Fruit fly (Drosophila melanogaster): Measurements from ENCODE around the gene CG8534.
A peak's percentile ranks its signal among the peaks of the same experiment; 100 is the strongest.

Gene CG8534

DNA sequence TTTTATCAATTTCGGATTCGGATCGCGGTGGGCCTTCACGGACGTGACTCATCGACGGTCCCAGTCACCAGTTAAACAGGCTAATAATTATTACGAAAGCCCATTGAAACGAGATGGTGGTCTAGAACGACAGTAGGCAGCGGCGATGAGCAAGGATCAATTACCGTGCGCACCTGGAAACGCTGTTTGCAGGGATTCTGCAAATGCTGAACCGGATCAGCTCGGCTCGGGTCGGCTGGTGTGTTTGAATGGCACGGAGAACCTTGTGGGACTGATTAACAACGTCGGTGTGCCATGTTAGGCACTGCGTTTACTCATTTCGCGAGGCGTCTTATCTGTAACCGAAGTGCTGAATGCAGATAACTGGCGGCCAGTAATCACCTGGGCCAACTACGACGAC is 38.4 kb upstream of the CG8534 start, which contains the start of gene Whamy:
Gene Whamy (minus strand): TSS at position 273 of the 400 bp plus-strand sequence.
- TF ChIP-seq CG12768 (GFP tag; optimal IDR thresholded peaks at IDR 0.05) (peak; percentile 5), cic (GFP tag; optimal IDR thresholded peaks at IDR 0.05) (peak; percentile 92), CG33017 (tag; optimal IDR thresholded peaks at IDR 0.05) (peak; percentile 12), Mnt (GFP tag; optimal IDR thresholded peaks at IDR 0.05) (peak; percentile 36), Crg-1 (GFP tag; optimal IDR thresholded peaks at IDR 0.05) (no peak), pad (GFP tag; optimal IDR thresholded peaks at IDR 0.05) (no peak)

DNA sequence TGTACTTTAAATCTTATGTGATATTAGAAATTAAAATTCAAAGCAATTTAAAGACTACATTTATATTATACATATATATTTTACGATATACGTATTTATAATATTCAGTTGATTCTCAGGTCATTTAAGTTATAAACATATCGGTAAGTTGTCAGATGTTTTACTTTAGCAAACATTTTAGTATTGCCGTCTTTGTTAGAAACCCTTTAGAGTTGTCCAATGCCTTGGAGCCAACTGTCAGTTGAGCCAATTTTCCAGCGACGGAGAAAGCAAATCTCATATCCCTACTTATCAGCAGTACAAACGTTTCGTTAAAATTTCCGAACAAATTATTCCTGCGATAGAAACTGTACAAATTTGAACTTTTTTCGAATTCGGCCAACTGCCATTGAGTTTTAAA is 37.7 kb upstream of the CG8534 start, which contains the start of gene topi:
Gene topi (plus strand): TSS at position 301 of the 400 bp plus-strand sequence.
- TF ChIP-seq bab1 (GFP tag; optimal IDR thresholded peaks at IDR 0.05) (no peak), tj (GFP tag; optimal IDR thresholded peaks at IDR 0.05) (no peak), CG7101 (tag; optimal IDR thresholded peaks at IDR 0.05) (no peak), CG12768 (GFP tag; optimal IDR thresholded peaks at IDR 0.05) (no peak), kay (GFP tag; ENCODE audit: borderline replicate concordance) (no peak), CG11617 (GFP tag; optimal IDR thresholded peaks at IDR 0.05) (no peak), CG14711 (tag; optimal IDR thresholded peaks at IDR 0.05) (no peak), Clk (GFP tag; optimal IDR thresholded peaks at IDR 0.05) (no peak), CG1620 (GFP tag; optimal IDR thresholded peaks at IDR 0.05) (no peak), cnc (optimal IDR thresholded peaks at IDR 0.05) (no peak), CG5204 (GFP tag; optimal IDR thresholded peaks at IDR 0.05) (no peak), Mnt (GFP tag; optimal IDR thresholded peaks at IDR 0.05) (no peak), CG7045 (GFP tag; optimal IDR thresholded peaks at IDR 0.05) (no peak), pad (GFP tag; optimal IDR thresholded peaks at IDR 0.05) (no peak)

DNA sequence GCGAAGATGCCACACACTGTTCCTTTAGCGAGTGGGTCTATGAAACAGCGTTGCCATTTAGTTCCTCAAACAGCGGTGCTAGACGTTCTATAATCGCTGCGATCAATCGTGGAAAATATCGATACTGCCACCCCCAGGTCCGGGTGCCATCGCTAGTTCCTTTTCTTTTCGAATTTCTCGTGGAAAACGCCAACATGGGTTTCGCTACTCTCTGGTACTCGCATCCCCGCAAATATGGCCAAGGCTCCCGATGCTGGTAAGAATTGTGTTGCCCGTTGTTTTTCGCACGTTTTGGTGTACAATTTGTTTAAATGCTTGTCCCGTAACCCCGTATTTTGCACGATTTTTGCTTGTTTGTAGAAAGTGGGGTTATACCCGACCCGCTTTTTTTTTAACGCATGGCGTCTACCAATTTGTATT is 34.6 kb upstream of the CG8534 start, which contains the start of gene RpS29:
Gene RpS29 (plus strand): TSS at position 102 of the 420 bp plus-strand sequence.
- TF ChIP-seq CG5204 (GFP tag; optimal IDR thresholded peaks at IDR 0.05) (no peak), Crg-1 (GFP tag; optimal IDR thresholded peaks at IDR 0.05) (peak; percentile 93), pad (GFP tag; optimal IDR thresholded peaks at IDR 0.05) (peak; percentile 71), CG7101 (tag; optimal IDR thresholded peaks at IDR 0.05) (peak; percentile 86), tj (GFP tag; optimal IDR thresholded peaks at IDR 0.05) (peak; percentile 50), kay (GFP tag; ENCODE audit: borderline replicate concordance) (no peak), CG7045 (GFP tag; optimal IDR thresholded peaks at IDR 0.05) (peak; percentile 42), CG33017 (tag; optimal IDR thresholded peaks at IDR 0.05) (peak; percentile 53), Clk (GFP tag; optimal IDR thresholded peaks at IDR 0.05) (peak; percentile 62), ovo (GFP tag; optimal IDR thresholded peaks at IDR 0.05) (peak; percentile 73), CG11617 (GFP tag; optimal IDR thresholded peaks at IDR 0.05) (peak; percentile 83), CG12768 (GFP tag; optimal IDR thresholded peaks at IDR 0.05) (peak; percentile 70), CG1620 (GFP tag; optimal IDR thresholded peaks at IDR 0.05) (peak; percentile 94), Hr96 (GFP tag; optimal IDR thresholded peaks at IDR 0.05) (peak; percentile 87), bab1 (GFP tag; optimal IDR thresholded peaks at IDR 0.05) (peak; percentile 93), cnc (optimal IDR thresholded peaks at IDR 0.05) (no peak), cic (GFP tag; optimal IDR thresholded peaks at IDR 0.05) (peak; percentile 74), Mnt (GFP tag; optimal IDR thresholded peaks at IDR 0.05) (peak; percentile 90), toe (GFP tag; optimal IDR thresholded peaks at IDR 0.05) (peak; percentile 92), CG14711 (tag; optimal IDR thresholded peaks at IDR 0.05) (peak; percentile 69)

DNA sequence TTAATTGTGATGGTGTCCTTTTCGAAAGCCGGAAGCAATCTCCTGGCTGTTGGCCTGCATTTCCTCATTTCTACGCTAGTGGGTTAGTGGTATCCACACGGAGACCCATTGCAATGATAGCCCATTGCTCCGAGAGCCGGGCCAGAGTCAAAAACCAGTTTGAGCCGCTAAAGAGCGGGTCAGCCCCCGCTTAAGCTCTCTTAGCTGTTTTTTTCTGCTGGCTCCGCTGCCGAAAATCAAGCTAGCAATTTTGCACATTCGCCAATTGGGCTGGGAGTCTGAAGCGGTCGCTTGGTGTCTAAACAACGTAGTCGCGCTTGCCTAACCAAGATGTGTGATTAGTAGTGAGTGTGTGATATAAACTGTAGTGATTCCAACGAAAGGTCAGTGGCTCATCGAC is 32.8 kb upstream of the CG8534 start, which contains the start of gene CG12947:
Gene CG12947 (plus strand): TSS at position 301 of the 400 bp plus-strand sequence.
- no peak for TF ChIP-seq CG14711 (tag; optimal IDR thresholded peaks at IDR 0.05)
- no peak for TF ChIP-seq CG1620 (GFP tag; optimal IDR thresholded peaks at IDR 0.05)
- TF ChIP-seq pad (GFP tag; optimal IDR thresholded peaks at IDR 0.05): no peak
- no peak for TF ChIP-seq cnc (optimal IDR thresholded peaks at IDR 0.05)
- no peak for TF ChIP-seq CG5204 (GFP tag; optimal IDR thresholded peaks at IDR 0.05)
- no peak for TF ChIP-seq Hr96 (GFP tag; optimal IDR thresholded peaks at IDR 0.05)
- no peak for TF ChIP-seq CG12768 (GFP tag; optimal IDR thresholded peaks at IDR 0.05)
- TF ChIP-seq Clk (GFP tag; optimal IDR thresholded peaks at IDR 0.05): no peak
- no peak for TF ChIP-seq Crg-1 (GFP tag; optimal IDR thresholded peaks at IDR 0.05)
- no peak for TF ChIP-seq Mnt (GFP tag; optimal IDR thresholded peaks at IDR 0.05)
- no peak for TF ChIP-seq toe (GFP tag; optimal IDR thresholded peaks at IDR 0.05)
- no peak for TF ChIP-seq bab1 (GFP tag; optimal IDR thresholded peaks at IDR 0.05)
- no peak for TF ChIP-seq kay (GFP tag; ENCODE audit: borderline replicate concordance)
- TF ChIP-seq ovo (GFP tag; optimal IDR thresholded peaks at IDR 0.05): no peak
- no peak for TF ChIP-seq cic (GFP tag; optimal IDR thresholded peaks at IDR 0.05)
- no peak for TF ChIP-seq CG33017 (tag; optimal IDR thresholded peaks at IDR 0.05)

DNA sequence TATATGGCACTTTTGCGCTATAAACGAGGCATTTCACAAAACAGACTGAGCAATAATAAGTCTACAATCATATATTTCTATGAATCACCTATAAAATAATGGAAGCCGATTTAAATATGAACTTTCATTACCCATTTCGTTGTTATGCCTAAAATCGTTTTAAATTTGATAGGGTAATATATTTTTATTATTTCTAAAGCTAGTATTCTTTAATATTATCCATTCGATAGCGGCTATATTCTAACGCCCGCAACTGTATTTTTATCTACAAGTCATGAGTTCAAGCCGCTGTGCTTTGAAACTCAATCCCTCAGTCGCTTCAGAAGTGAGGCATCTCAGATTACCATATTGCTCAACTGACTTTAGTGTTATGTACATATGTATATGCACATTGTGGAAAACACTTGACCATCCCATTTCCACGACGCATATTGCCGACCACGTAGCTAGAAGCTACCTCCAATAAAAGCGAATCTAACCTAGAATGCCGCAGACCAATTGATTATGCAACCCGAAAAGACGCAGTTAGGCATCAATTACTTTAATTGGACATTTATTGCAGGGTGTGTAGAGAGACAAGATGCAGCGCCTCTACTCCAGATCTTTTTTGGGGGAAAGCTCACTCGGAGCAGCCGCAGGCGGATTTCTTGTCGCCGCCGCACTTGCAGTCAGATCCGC is 29.2 kb upstream of the CG8534 start:
- TF ChIP-seq cnc (optimal IDR thresholded peaks at IDR 0.05) (no peak), ovo (GFP tag; optimal IDR thresholded peaks at IDR 0.05) (peak; percentile 0), Mnt (GFP tag; optimal IDR thresholded peaks at IDR 0.05) (no peak), CG12768 (GFP tag; optimal IDR thresholded peaks at IDR 0.05) (no peak), CG33017 (tag; optimal IDR thresholded peaks at IDR 0.05) (peak; percentile 37), CG7101 (tag; optimal IDR thresholded peaks at IDR 0.05) (peak; percentile 16), cic (GFP tag; optimal IDR thresholded peaks at IDR 0.05) (no peak), bab1 (GFP tag; optimal IDR thresholded peaks at IDR 0.05) (peak; percentile 62), CG14711 (tag; optimal IDR thresholded peaks at IDR 0.05) (peak; percentile 18)

Measured in whole organism, adult.